Worm (Caenorhabditis elegans): Measurements from ENCODE around the gene otub-1.
A peak's percentile ranks its signal among the peaks of the same experiment; 100 is the strongest.

otub-1 gene

DNA sequence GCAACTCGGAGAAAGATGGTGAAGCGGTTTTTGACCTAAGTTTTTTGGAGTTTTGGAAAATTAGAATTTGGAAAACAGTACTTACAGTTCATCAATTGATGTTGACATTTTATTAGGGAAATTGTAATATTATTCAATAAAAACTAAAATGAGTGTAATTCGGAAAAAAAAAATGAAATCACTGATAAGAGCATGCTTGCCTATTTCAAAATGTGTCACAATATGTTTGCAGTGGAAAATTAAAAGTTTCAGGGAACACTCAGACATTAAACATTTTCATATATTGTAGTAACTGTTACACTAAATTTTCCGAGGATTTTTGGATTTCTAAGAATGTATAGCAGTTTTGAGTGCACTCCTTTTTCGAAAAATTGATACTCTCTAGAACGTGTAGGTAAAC is 13.7 kb upstream of the otub-1 start, which contains the start of the genes fbxa-82 and C25D7.5:
Gene fbxa-82 (minus strand): TSS at position 163 of the 400 bp plus-strand sequence.
Gene C25D7.5 (plus strand): TSS at position 283 of the 400 bp plus-strand sequence.
- TF ChIP-seq unc-39 (tag; optimal IDR thresholded peaks at IDR 0.05): no peak
- TF ChIP-seq snpc-4 (tag; optimal IDR thresholded peaks at IDR 0.05): no peak
- no peak for TF ChIP-seq mls-2 (tag; optimal IDR thresholded peaks at IDR 0.05)
- no peak for TF ChIP-seq drap-1 (GFP tag; optimal IDR thresholded peaks at IDR 0.05)
- TF ChIP-seq blmp-1 (tag; optimal IDR thresholded peaks at IDR 0.05): no peak
- TF ChIP-seq nhr-76 (tag; optimal IDR thresholded peaks at IDR 0.05): no peak
- TF ChIP-seq unc-62 (GFP tag; optimal IDR thresholded peaks at IDR 0.05): no peak
- no peak for TF ChIP-seq zip-8 (tag; optimal IDR thresholded peaks at IDR 0.05)
- TF ChIP-seq cnd-1 (tag; optimal IDR thresholded peaks at IDR 0.05): no peak
- TF ChIP-seq nhr-12 (tag; optimal IDR thresholded peaks at IDR 0.05): no peak
- no peak for TF ChIP-seq mab-5 (tag; optimal IDR thresholded peaks at IDR 0.05)
- no peak for TF ChIP-seq ztf-11 (tag; optimal IDR thresholded peaks at IDR 0.05)
- TF ChIP-seq nhr-2 (tag; optimal IDR thresholded peaks at IDR 0.05): no peak
- TF ChIP-seq ham-2 (GFP tag; optimal IDR thresholded peaks at IDR 0.05): no peak
- no peak for TF ChIP-seq lsy-2 (tag; optimal IDR thresholded peaks at IDR 0.05)
- no peak for TF ChIP-seq hlh-1 (tag; optimal IDR thresholded peaks at IDR 0.05)

DNA sequence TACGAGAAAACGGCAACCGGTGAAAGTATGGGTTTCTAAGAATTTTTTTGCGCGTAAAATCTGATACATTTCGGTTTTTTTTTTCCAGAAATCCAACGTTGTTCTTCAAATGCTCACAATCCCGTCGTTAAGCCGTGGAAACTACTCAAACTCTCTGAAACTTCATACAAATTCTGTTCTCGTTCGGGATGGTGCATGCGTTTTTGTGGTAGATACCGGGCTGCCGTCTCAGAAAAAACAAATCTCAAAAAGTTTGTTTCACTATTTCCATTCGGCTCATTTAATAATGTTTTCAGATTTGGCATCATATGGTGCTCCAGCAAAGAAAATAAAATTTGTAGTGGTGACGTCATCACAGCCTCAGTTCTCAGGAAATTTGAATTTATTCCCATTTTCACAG is 11.4 kb upstream of the otub-1 start:
- TF ChIP-seq ces-1 (GFP tag; optimal IDR thresholded peaks at IDR 0.05) (no peak), ceh-83 (GFP tag; optimal IDR thresholded peaks at IDR 0.05) (no peak), zip-8 (tag; optimal IDR thresholded peaks at IDR 0.05) (peak; percentile 61)

DNA sequence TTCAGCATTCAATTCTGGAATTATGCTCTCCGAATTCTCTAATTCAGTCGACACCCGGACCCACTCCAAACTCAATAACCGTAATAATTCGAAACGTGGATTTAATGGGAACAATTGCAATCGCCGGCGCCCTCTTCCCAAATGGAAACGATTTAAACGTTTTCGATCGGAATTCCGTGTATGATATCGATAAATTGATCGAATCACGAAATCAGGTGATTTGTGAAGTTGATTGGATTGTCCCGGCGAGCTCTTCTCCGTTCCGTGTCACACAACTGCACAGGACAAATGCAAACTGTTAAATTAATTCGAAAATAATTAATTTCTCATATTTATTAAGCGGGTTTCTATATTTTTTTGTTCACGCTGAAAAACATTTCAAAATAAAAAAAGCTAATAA is 10.2 kb upstream of the otub-1 start, which contains the start of gene C25D7.16:
Gene C25D7.16 (plus strand): TSS at position 301 of the 400 bp plus-strand sequence.
- TF ChIP-seq drap-1 (GFP tag; optimal IDR thresholded peaks at IDR 0.05) (no peak), M03D4.4 (tag; optimal IDR thresholded peaks at IDR 0.05) (no peak), hlh-1 (tag; optimal IDR thresholded peaks at IDR 0.05) (no peak), lin-13 (tag; optimal IDR thresholded peaks at IDR 0.05) (no peak), snpc-4 (tag; optimal IDR thresholded peaks at IDR 0.05) (no peak), unc-62 (GFP tag; optimal IDR thresholded peaks at IDR 0.05) (no peak), ceh-83 (GFP tag; optimal IDR thresholded peaks at IDR 0.05) (no peak), nhr-2 (tag; optimal IDR thresholded peaks at IDR 0.05) (no peak), ztf-11 (tag; optimal IDR thresholded peaks at IDR 0.05) (no peak), blmp-1 (tag; optimal IDR thresholded peaks at IDR 0.05) (no peak)

DNA sequence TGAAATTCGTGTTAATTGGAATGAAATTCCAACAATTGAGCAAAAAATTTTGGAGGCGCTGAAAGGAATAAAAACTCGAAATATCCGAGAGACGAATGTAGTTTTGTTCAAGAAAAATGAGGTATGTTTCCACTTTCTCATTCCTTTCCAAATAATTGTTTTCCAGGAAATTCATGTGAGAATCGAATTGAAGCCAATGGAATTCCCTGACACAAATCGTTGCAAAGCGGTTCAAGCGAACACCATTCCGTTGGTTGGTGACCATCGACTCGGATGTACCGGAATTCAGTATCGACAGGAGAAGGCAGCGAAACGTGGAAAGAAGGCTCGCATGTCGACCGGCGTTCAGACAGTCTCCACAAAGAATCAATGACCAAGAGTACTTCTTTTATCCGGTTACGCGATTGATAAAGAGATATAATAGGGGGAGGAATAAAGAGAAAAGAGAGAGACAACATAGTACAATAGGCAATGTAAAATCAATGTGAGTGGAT is 9.7 kb upstream of the otub-1 start:
- TF ChIP-seq bed-3 (GFP tag; optimal IDR thresholded peaks at IDR 0.05): no peak
- no peak for TF ChIP-seq hlh-1 (tag; optimal IDR thresholded peaks at IDR 0.05)
- no peak for TF ChIP-seq mep-1 (tag; optimal IDR thresholded peaks at IDR 0.05)
- no peak for TF ChIP-seq ceh-83 (GFP tag; optimal IDR thresholded peaks at IDR 0.05)
- TF ChIP-seq snpc-4 (tag; optimal IDR thresholded peaks at IDR 0.05): no peak
- no peak for TF ChIP-seq unc-62 (GFP tag; optimal IDR thresholded peaks at IDR 0.05)
- TF ChIP-seq mls-2 (tag; optimal IDR thresholded peaks at IDR 0.05): no peak
- no peak for TF ChIP-seq elt-3 (tag; optimal IDR thresholded peaks at IDR 0.05)
- no peak for TF ChIP-seq blmp-1 (tag; optimal IDR thresholded peaks at IDR 0.05)
- TF ChIP-seq unc-39 (tag; optimal IDR thresholded peaks at IDR 0.05): no peak

DNA sequence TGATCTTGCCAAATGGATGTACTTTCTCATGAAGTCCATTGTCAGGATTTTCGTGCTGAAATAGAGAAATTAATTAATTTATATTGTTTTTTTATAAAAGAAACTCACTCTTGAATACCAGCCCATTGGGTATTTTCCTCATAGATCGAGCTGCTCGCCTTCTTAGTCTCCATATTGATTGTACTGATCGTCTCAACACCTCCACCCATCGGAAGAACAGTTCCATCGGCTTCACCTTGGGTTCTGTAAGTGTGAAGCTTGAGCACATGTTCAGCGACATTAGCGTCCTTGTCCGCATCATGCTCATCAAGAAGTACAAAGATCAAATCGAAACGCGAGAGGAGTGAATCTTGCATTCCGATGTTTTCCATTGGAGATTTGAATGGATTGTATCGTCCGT is 8.4 kb upstream of the otub-1 start:
- TF ChIP-seq M03D4.4 (tag; optimal IDR thresholded peaks at IDR 0.05) (no peak), elt-1 (tag; optimal IDR thresholded peaks at IDR 0.05; ENCODE audit: borderline replicate concordance, insufficient read depth) (no peak), mep-1 (tag; optimal IDR thresholded peaks at IDR 0.05) (no peak), nhr-237 (tag; optimal IDR thresholded peaks at IDR 0.05) (no peak), ceh-83 (GFP tag; optimal IDR thresholded peaks at IDR 0.05) (no peak), nhr-2 (tag; optimal IDR thresholded peaks at IDR 0.05) (no peak), nhr-12 (tag; optimal IDR thresholded peaks at IDR 0.05) (no peak), cnd-1 (tag; optimal IDR thresholded peaks at IDR 0.05) (no peak), zip-8 (tag; optimal IDR thresholded peaks at IDR 0.05) (no peak), snpc-4 (tag; optimal IDR thresholded peaks at IDR 0.05) (no peak), elt-3 (tag; optimal IDR thresholded peaks at IDR 0.05) (no peak), lsy-2 (tag; optimal IDR thresholded peaks at IDR 0.05) (no peak), unc-120 (tag; optimal IDR thresholded peaks at IDR 0.05; ENCODE audit: poor library complexity, severe bottlenecking) (no peak), lin-13 (tag; optimal IDR thresholded peaks at IDR 0.05) (no peak), nhr-76 (tag; optimal IDR thresholded peaks at IDR 0.05) (no peak), tbx-8 (GFP tag; optimal IDR thresholded peaks at IDR 0.05) (no peak), lin-32 (GFP tag; optimal IDR thresholded peaks at IDR 0.05) (no peak), mab-5 (tag; optimal IDR thresholded peaks at IDR 0.05) (no peak), unc-39 (tag; optimal IDR thresholded peaks at IDR 0.05) (no peak)

DNA sequence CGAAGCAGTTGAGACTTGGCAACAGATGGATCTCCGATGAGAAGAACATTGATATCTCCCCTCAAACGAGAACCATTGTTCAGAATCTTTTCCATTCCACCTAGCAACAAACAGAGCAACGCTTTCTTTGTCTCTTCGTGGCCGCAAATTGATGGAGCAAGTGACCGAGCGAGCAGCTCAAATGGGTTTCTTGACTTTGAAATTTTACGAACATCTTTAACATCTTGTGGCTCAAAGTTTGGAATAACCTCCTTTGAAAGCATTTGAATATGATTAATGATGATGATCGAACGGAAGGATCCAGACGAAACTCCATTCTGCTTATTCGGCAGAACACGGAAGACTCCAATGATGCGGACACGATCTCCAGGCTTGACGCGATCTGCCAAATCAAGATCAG is 7.7 kb upstream of the otub-1 start:
- TF ChIP-seq ces-1 (GFP tag; optimal IDR thresholded peaks at IDR 0.05) (no peak), bed-3 (GFP tag; optimal IDR thresholded peaks at IDR 0.05) (no peak), cnd-1 (tag; optimal IDR thresholded peaks at IDR 0.05) (no peak), mep-1 (tag; optimal IDR thresholded peaks at IDR 0.05) (no peak), tbx-8 (GFP tag; optimal IDR thresholded peaks at IDR 0.05) (no peak), ceh-83 (GFP tag; optimal IDR thresholded peaks at IDR 0.05) (no peak), lin-13 (tag; optimal IDR thresholded peaks at IDR 0.05) (no peak), hlh-1 (tag; optimal IDR thresholded peaks at IDR 0.05) (no peak), mls-2 (tag; optimal IDR thresholded peaks at IDR 0.05) (no peak), sptf-1 (tag; optimal IDR thresholded peaks at IDR 0.05) (no peak), pha-4 (tag; optimal IDR thresholded peaks at IDR 0.05) (no peak), zip-8 (tag; optimal IDR thresholded peaks at IDR 0.05) (no peak), elt-3 (tag; optimal IDR thresholded peaks at IDR 0.05) (no peak)
